Worm (Caenorhabditis elegans): Measurements from ENCODE around the gene F28A12.10.

DNA sequence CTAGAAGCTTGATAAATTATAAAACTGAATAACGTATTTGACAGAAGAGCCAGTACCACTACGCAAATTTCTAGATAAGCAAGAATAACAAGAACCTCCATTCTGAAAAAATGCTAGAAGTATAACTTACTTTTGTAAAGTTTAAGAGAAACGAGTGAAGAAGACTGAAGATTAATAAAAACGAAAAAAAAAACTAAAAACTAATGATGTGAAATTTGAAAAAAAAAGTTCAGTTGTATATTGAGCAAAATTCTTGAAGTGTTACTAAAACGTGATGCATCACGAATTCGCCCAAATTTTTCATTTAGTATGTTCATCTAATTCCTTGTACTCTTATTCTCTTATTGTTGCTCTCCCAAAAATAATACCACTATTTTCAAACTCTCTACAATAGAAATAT is 39.6 kb upstream of the F28A12.10 start, which contains the start of gene ZC190.6:
- TF ChIP-seq flt-1 (GFP tag; IDR thresholded peaks at IDR 0.05) (no peak), ztf-29 (GFP tag; IDR thresholded peaks at IDR 0.05) (no peak), tab-1 (GFP tag; IDR thresholded peaks at IDR 0.05) (no peak), cog-1 (tag; optimal IDR thresholded peaks at IDR 0.05) (no peak), ztf-23 (GFP tag; IDR thresholded peaks at IDR 0.05) (no peak), T22C8.4 (GFP tag; IDR thresholded peaks at IDR 0.05) (no peak), klf-2 (GFP tag; conservative IDR thresholded peaks at IDR 0.05) (no peak), med-1 (GFP tag; optimal IDR thresholded peaks at IDR 0.05; ENCODE audit: insufficient read depth) (no peak)
